Worm (Caenorhabditis elegans) whole organism, young adult: ENCODE results near the gene C35A5.5.

Experiments used
- B0035.1 ChIP-seq: sonication (generic microtip); optimal IDR thresholded peaks from 2 replicates; lab custom pipeline; 2016; ENCODE audit warnings: missing genetic modification characterization, mild to moderate bottlenecking, missing compliant biosample characterization, missing genotype, missing genetic modification reagents
- B0261.1 ChIP-seq: sonication (generic microtip); optimal IDR thresholded peaks from 2 replicates; lab custom pipeline; 2016; ENCODE audit warnings: mild to moderate bottlenecking, missing genetic modification characterization, moderate library complexity, missing compliant biosample characterization
- B0336.3 ChIP-seq: fragments of 200-800 bp; sonication (Bioruptor generic); IDR thresholded peaks from 2 replicates; pipeline ENCODE4 v1.3.6; 2022; ENCODE audit warnings: missing genetic modification characterization, missing compliant biosample characterization
- D2030.7 ChIP-seq: fragments of 200-800 bp; sonication (Bioruptor generic); IDR thresholded peaks from 2 replicates; pipeline ENCODE4 v1.3.6; 2022; ENCODE audit warnings: missing genetic modification reagents, missing genetic modification characterization, missing compliant biosample characterization
- F22D6.2 ChIP-seq: sonication (generic microtip); optimal IDR thresholded peaks from 2 replicates; lab custom pipeline; 2016; ENCODE audit warnings: mild to moderate bottlenecking, missing genetic modification characterization, missing compliant biosample characterization
- F33H1.4 ChIP-seq: fragments of 200-800 bp; sonication (Bioruptor generic); IDR thresholded peaks from 2 replicates; pipeline ENCODE4 v1.3.6; 2022; ENCODE audit warnings: missing genetic modification reagents, missing genetic modification characterization, missing compliant biosample characterization
- F39B2.1 ChIP-seq: fragments of 200-800 bp; sonication (Bioruptor generic); IDR thresholded peaks from 2 replicates; pipeline ENCODE4 v1.3.6; 2022; ENCODE audit warnings: missing genetic modification reagents, missing genetic modification characterization, missing compliant biosample characterization
- F57A8.1 ChIP-seq: fragments of 200-800 bp; sonication (Bioruptor generic); optimal IDR thresholded peaks from 2 replicates; lab custom pipeline; 2018; ENCODE audit warnings: mild to moderate bottlenecking, missing genetic modification characterization, moderate library complexity, missing compliant biosample characterization
- F57C9.4 ChIP-seq: sonication (generic microtip); optimal IDR thresholded peaks from 2 replicates; lab custom pipeline; 2017; ENCODE audit warnings: mild to moderate bottlenecking, missing genetic modification characterization, missing compliant biosample characterization
- T26A5.8 ChIP-seq: sonication (generic microtip); optimal IDR thresholded peaks from 2 replicates; lab custom pipeline; 2016; ENCODE audit warnings: missing genetic modification characterization, missing compliant biosample characterization
- Y56A3A.18 ChIP-seq: fragments of 200-800 bp; sonication (Bioruptor generic); IDR thresholded peaks from 2 replicates; pipeline ENCODE4 v1.3.6; 2022; ENCODE audit warnings: missing genetic modification reagents, missing genetic modification characterization, missing compliant biosample characterization
- ama-1 ChIP-seq, 3 experiments: fragments of 150-350 bp in 1 of 3; sonication (generic microtip) in 2 of 3; optimal IDR thresholded peaks; 2 replicates each; lab custom pipeline; 2014 to 2018; ENCODE audit warnings: missing biosample characterization in 2 of 3, missing genetic modification characterization in 2 of 3, missing genetic modification reagents in 2 of 3
- atf-7 ChIP-seq: sonication (generic microtip); optimal IDR thresholded peaks from 2 replicates; lab custom pipeline; 2017; ENCODE audit warnings: mild to moderate bottlenecking, missing genetic modification characterization, missing compliant biosample characterization
- attf-6 ChIP-seq: fragments of 200-800 bp; sonication (Bioruptor generic); IDR thresholded peaks from 2 replicates; pipeline ENCODE4 v1.3.6; 2022; ENCODE audit warnings: missing genetic modification reagents, missing genetic modification characterization, missing compliant biosample characterization
- bed-1 ChIP-seq: fragments of 200-800 bp; sonication (Bioruptor generic); IDR thresholded peaks from 2 replicates; pipeline ENCODE4 v1.3.6; 2022; ENCODE audit warnings: missing genetic modification reagents, missing genetic modification characterization, missing compliant biosample characterization
- cebp-1 ChIP-seq, 2 experiments: fragments of 200-800 bp in 1 of 2; sonication (Bioruptor generic) in 1 of 2; sonication (generic microtip) in 1 of 2; IDR thresholded peaks in 1 of 2; optimal IDR thresholded peaks in 1 of 2; 2 replicates each; pipeline versions ENCODE4 v1.3.6 to Lab custom; 2017 to 2022; ENCODE audit warnings: missing compliant biosample characterization in 2 of 2, missing genetic modification characterization in 2 of 2, mild to moderate bottlenecking in 1 of 2, missing genetic modification reagents in 1 of 2, moderate library complexity in 1 of 2
- ceh-100 ChIP-seq: fragments of 200-800 bp; sonication (Bioruptor generic); IDR thresholded peaks from 2 replicates; pipeline ENCODE4 v1.3.6; 2022; ENCODE audit warnings: missing genetic modification reagents, missing genetic modification characterization, missing compliant biosample characterization
- chd-7 ChIP-seq: sonication (generic microtip); optimal IDR thresholded peaks from 2 replicates; lab custom pipeline; 2016; ENCODE audit warnings: mild to moderate bottlenecking, missing genetic modification characterization, moderate library complexity, missing compliant biosample characterization
- dpl-1 ChIP-seq: fragments of 150-350 bp; optimal IDR thresholded peaks from 2 replicates; lab custom pipeline; 2014; ENCODE audit warnings: missing biosample characterization, missing genetic modification reagents, missing genetic modification characterization
- hlh-12 ChIP-seq: sonication (generic microtip); optimal IDR thresholded peaks from 2 replicates; lab custom pipeline; 2016; ENCODE audit warnings: missing genetic modification characterization, missing compliant biosample characterization
- hmg-1.2 ChIP-seq: fragments of 200-800 bp; sonication (Bioruptor generic); IDR thresholded peaks from 2 replicates; pipeline ENCODE4 v1.3.6; 2022; ENCODE audit warnings: missing genetic modification reagents, missing genetic modification characterization, missing compliant biosample characterization
- hrde-1 ChIP-seq: sonication (generic microtip); optimal IDR thresholded peaks from 2 replicates; lab custom pipeline; 2016; ENCODE audit warnings: missing genetic modification characterization, mild to moderate bottlenecking, missing compliant biosample characterization, moderate library complexity, missing genotype, missing genetic modification reagents, borderline replicate concordance
- let-607 ChIP-seq, 2 experiments: fragments of 200-800 bp in 1 of 2; sonication (Bioruptor generic) in 1 of 2; sonication (generic microtip) in 1 of 2; optimal IDR thresholded peaks; 2 replicates each; lab custom pipeline; 2016 to 2018; ENCODE audit warnings: mild to moderate bottlenecking in 2 of 2, missing compliant biosample characterization in 2 of 2, missing genetic modification characterization in 2 of 2, moderate library complexity in 2 of 2, missing genotype in 1 of 2
- lin-40 ChIP-seq: sonication (generic microtip); optimal IDR thresholded peaks from 2 replicates; lab custom pipeline; 2016; ENCODE audit warnings: missing genetic modification characterization, mild to moderate bottlenecking, missing compliant biosample characterization, missing genotype, missing genetic modification reagents
- lin-54 ChIP-seq: fragments of 200-800 bp; sonication (Bioruptor generic); optimal IDR thresholded peaks from 2 replicates; lab custom pipeline; 2018; ENCODE audit warnings: mild to moderate bottlenecking, missing genetic modification characterization, missing compliant biosample characterization
- madf-6 ChIP-seq: fragments of 200-800 bp; sonication (Bioruptor generic); IDR thresholded peaks from 2 replicates; pipeline ENCODE4 v1.3.6; 2022; ENCODE audit warnings: missing genetic modification reagents, missing genetic modification characterization, missing compliant biosample characterization
- mcd-1 ChIP-seq: fragments of 200-800 bp; sonication (Bioruptor generic); IDR thresholded peaks from 2 replicates; pipeline ENCODE4 v1.3.6; 2022; ENCODE audit warnings: missing genetic modification reagents, missing genetic modification characterization, missing compliant biosample characterization
- nfya-1 ChIP-seq: sonication (generic microtip); optimal IDR thresholded peaks from 2 replicates; lab custom pipeline; 2017; ENCODE audit warnings: antibody characterized with exemption, missing compliant biosample characterization, missing genetic modification characterization, borderline replicate concordance; ENCODE audit not compliant: insufficient read depth
- nfyb-1 ChIP-seq: fragments of 200-800 bp; sonication (Bioruptor generic); IDR thresholded peaks from 2 replicates; pipeline ENCODE4 v1.3.6; 2022; ENCODE audit warnings: missing genetic modification reagents, missing genetic modification characterization, missing compliant biosample characterization
- nhr-80 ChIP-seq: sonication (generic microtip); optimal IDR thresholded peaks from 2 replicates; lab custom pipeline; 2016; ENCODE audit warnings: missing genetic modification characterization, missing compliant biosample characterization
- nhr-90 ChIP-seq: sonication (generic microtip); optimal IDR thresholded peaks from 2 replicates; lab custom pipeline; 2016; ENCODE audit warnings: missing genotype, mild to moderate bottlenecking, missing genetic modification characterization, missing compliant biosample characterization
- rec-8 ChIP-seq, 2 experiments: sonication (generic microtip); optimal IDR thresholded peaks; 2 replicates each; lab custom pipeline; 2016; ENCODE audit warnings: mild to moderate bottlenecking in 2 of 2, missing genetic modification characterization in 2 of 2, missing genetic modification reagents in 2 of 2, missing genotype in 2 of 2, missing biosample characterization in 1 of 2, missing compliant biosample characterization in 1 of 2, moderate library complexity in 1 of 2
- somi-1 ChIP-seq: fragments of 200-800 bp; sonication (Bioruptor generic); optimal IDR thresholded peaks from 2 replicates; lab custom pipeline; 2018; ENCODE audit warnings: mild to moderate bottlenecking, missing genetic modification characterization, missing compliant biosample characterization
- zfh-2 ChIP-seq: fragments of 200-800 bp; sonication (Bioruptor generic); conservative IDR thresholded peaks from 2 replicates; pipeline ENCODE4 v1.3.6; 2022; ENCODE audit warnings: missing genetic modification reagents, missing genetic modification characterization, missing compliant biosample characterization
- zim-3 ChIP-seq: sonication (generic microtip); optimal IDR thresholded peaks from 2 replicates; lab custom pipeline; 2017; ENCODE audit warnings: mild to moderate bottlenecking, missing genetic modification characterization, moderate library complexity, missing compliant biosample characterization
- ztf-18 ChIP-seq: sonication (generic microtip); optimal IDR thresholded peaks from 2 replicates; lab custom pipeline; 2016; ENCODE audit warnings: missing genotype, mild to moderate bottlenecking, missing genetic modification characterization, missing compliant biosample characterization

Gene C35A5.5

DNA sequence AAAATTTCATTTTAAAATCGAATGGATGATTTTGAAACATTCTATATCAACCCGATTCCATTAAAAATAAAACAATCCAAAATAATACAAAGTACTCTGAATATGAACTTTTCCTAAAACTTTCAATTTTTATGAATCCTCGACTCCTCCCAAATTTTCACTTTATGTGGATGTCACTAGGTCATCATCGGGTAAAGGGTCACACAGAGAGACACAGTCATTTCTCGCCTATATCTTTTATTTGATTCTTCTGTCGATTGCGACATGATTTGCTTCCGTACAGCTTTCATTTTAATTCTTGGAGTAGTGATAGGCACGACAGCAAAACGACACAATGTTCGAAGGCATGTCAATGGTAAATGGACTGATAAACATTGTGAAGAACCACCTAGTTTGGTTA is 22.8 kb downstream of the C35A5.5 start, which contains the start of gene F25D1.3:
Gene F25D1.3 (plus strand): TSS at position 225 of the 400 bp plus-strand sequence.
- no peak for TF ChIP-seq rec-8 (tag; optimal IDR thresholded peaks at IDR 0.05; lab: Kevin White, UChicago)
- TF ChIP-seq atf-7 (tag; lab: Kevin White, UChicago): no peak
- TF ChIP-seq B0336.3 (GFP tag; lab: Robert Waterston, UW): no peak
- no peak for TF ChIP-seq nfyb-1 (GFP tag; lab: Robert Waterston, UW)
- no peak for TF ChIP-seq attf-6 (GFP tag; lab: Robert Waterston, UW)
- TF ChIP-seq nhr-90: no peak
- no peak for TF ChIP-seq lin-40
- TF ChIP-seq nfya-1 (tag; lab: Kevin White, UChicago): no peak
- no peak for TF ChIP-seq B0035.1
- TF ChIP-seq hlh-12: no peak
- TF ChIP-seq madf-6: no peak

DNA sequence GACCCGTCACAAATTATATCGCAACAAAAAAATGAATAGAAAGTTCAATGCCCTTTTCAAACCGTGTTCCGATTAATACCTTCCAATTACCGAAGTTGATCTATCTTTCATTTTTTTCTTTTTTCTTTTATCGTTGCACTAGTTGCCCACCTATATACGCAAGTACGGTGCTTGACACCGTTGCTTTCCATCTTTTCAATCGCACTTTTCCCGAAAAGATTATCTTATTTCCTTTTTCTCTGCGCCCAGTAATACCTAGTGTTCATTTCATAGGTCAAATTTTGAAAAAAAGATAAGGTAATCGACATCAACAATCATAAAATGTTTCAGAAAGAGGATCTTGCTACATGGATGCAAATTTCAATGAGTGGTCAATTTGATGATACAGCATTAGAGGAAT is 23.9 kb downstream of the C35A5.5 start:
- TF ChIP-seq bed-1 (GFP tag; lab: Robert Waterston, UW) (no peak), somi-1 (GFP tag; lab: Kevin White, UChicago) (no peak), F57C9.4 (tag; lab: Kevin White, UChicago) (no peak), zfh-2 (GFP tag; lab: Robert Waterston, UW) (no peak), F57A8.1 (no peak), ceh-100 (GFP tag; lab: Robert Waterston, UW) (no peak), D2030.7 (no peak), Y56A3A.18 (GFP tag; lab: Robert Waterston, UW) (no peak), F39B2.1 (GFP tag; lab: Robert Waterston, UW) (no peak), chd-7 (tag; lab: Kevin White, UChicago) (no peak), dpl-1 (no peak), lin-54 (no peak), zim-3 (tag; lab: Kevin White, UChicago) (no peak), atf-7 (tag; lab: Kevin White, UChicago) (no peak)

DNA sequence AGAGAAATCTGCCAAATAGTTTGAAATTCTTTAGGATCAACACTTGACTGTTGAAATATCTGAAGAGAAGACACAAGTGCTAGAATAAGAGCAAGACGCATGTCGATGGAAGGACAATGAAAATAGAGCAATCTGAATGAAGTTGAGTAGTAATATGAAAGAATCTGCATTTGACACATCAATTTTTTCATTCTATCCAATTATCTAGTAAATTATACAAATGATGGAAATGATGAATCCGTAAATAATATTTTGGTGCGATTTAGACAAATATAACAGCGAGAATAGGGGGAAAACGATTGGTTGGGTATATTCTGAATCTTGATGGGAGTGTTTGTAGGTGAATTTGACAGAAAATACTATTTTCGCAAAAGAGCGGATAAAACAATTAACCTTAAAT is 27.1 kb downstream of the C35A5.5 start, which contains the start of gene txt-10:
Gene txt-10 (minus strand): TSS at position 101 of the 400 bp plus-strand sequence.
- no peak for TF ChIP-seq B0261.1 (tag; lab: Kevin White, UChicago)
- peak; percentile 7 for TF ChIP-seq hrde-1 (tag; lab: Kevin White, UChicago)

DNA sequence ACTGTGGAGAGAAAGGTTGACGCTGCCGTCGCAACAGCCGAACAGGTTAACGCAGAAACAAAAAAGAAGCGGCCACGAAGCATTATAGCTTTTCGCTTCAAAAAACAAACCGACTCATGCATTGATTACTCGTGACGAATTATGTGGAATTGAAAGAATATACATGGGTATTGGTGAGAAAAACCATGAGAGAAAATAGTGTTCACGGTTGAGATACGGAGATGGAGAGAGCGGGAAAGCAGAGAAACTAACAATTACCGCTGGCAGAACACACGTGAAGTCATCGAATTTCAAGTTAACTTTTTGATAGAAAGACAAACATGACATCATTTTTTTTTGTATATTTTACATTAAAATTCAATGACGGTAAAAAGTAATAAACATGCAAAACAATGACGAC is 29.7 kb downstream of the C35A5.5 start:
- peak; percentile 0 for TF ChIP-seq lin-54
- peak; percentile 39 for TF ChIP-seq atf-7 (tag; lab: Kevin White, UChicago)
- peak; percentile 27; the same call in 1 of the 2 replicates for TF ChIP-seq mcd-1 (GFP tag; lab: Robert Waterston, UW)
- no peak for TF ChIP-seq cebp-1 (GFP tag; IDR thresholded peaks at IDR 0.05; lab: Robert Waterston, UW)
- peak; percentile 49 for TF ChIP-seq cebp-1 (tag; optimal IDR thresholded peaks at IDR 0.05; lab: Kevin White, UChicago)
- TF ChIP-seq ztf-18 (tag; lab: Kevin White, UChicago): peak; percentile 34
- TF ChIP-seq let-607 (tag; optimal IDR thresholded peaks at IDR 0.05; lab: Kevin White, UChicago): no peak
- TF ChIP-seq F22D6.2 (tag; lab: Kevin White, UChicago): no peak
- no peak for TF ChIP-seq T26A5.8 (tag; lab: Kevin White, UChicago)
- no peak for TF ChIP-seq zim-3 (tag; lab: Kevin White, UChicago)
- TF ChIP-seq nfyb-1 (GFP tag; lab: Robert Waterston, UW): 0 out of 2 replicates have a peak, but pooled peaks have one; percentile 49
- TF ChIP-seq hlh-12: no peak
- TF ChIP-seq madf-6: peak; percentile 13; the same call in 1 of the 2 replicates
- peak; percentile 49; the same call in 1 of the 2 replicates for TF ChIP-seq hmg-1.2 (GFP tag; lab: Robert Waterston, UW)
- peak; percentile 46 for TF ChIP-seq nhr-80
- TF ChIP-seq ama-1 (optimal IDR thresholded peaks at IDR 0.05; lab: Kevin White, UChicago): peak; percentile 19
- TF ChIP-seq ama-1 (GFP tag; optimal IDR thresholded peaks at IDR 0.05; lab: Kevin White, UChicago): no peak
- TF ChIP-seq F33H1.4 (GFP tag; lab: Robert Waterston, UW): no peak
